Fruit fly (Drosophila melanogaster) whole organism, embryonic: ENCODE results near the gene KdelR.

Experiments
- Ada2b ChIP-seq: fragments of 200-800 bp; sonication (Bioruptor generic); IDR thresholded peaks from 2 replicates; pipeline ENCODE4 v1.3.6; 2022; ENCODE audit warnings: missing biosample characterization, missing genetic modification characterization
- BEAF-32 ChIP-seq: fragments of 200-800 bp; sonication (Bioruptor generic); optimal IDR thresholded peaks from 3 replicates; lab custom pipeline; 2017; ENCODE audit warnings: missing biosample characterization, missing genetic modification characterization, mild to moderate bottlenecking, moderate library complexity, missing genetic modification reagents
- CG10267 ChIP-seq: fragments of 200-800 bp; sonication (Bioruptor generic); optimal IDR thresholded peaks from 2 replicates; lab custom pipeline; 2018; ENCODE audit warnings: missing biosample characterization, mild to moderate bottlenecking, missing genetic modification characterization, moderate library complexity
- CG11093 ChIP-seq: fragments of 200-800 bp; sonication (Bioruptor generic); IDR thresholded peaks from 3 replicates; pipeline ENCODE4 v1.3.6; 2022; ENCODE audit warnings: missing biosample characterization, missing genetic modification characterization
- CG11560 ChIP-seq: fragments of 200-800 bp; sonication (Bioruptor generic); IDR thresholded peaks from 3 replicates; pipeline ENCODE4 v1.3.6; 2022; ENCODE audit warnings: missing biosample characterization, missing genetic modification characterization
- CG11695 ChIP-seq: fragments of 200-800 bp; sonication (Bioruptor generic); IDR thresholded peaks from 3 replicates; pipeline ENCODE4 v1.3.6; 2022; ENCODE audit warnings: missing biosample characterization, missing genetic modification characterization
- CG14014 ChIP-seq: fragments of 200-800 bp; sonication (Bioruptor generic); IDR thresholded peaks from 2 replicates; pipeline ENCODE4 v1.3.6; 2022; ENCODE audit warnings: missing biosample characterization, missing genetic modification characterization
- CG15514 ChIP-seq: fragments of 200-800 bp; sonication (Bioruptor generic); optimal IDR thresholded peaks from 3 replicates; lab custom pipeline; 2017; ENCODE audit warnings: missing biosample characterization, missing genetic modification characterization, mild to moderate bottlenecking, moderate library complexity, missing genetic modification reagents
- CG1603 ChIP-seq: fragments of 200-800 bp; sonication (Bioruptor generic); optimal IDR thresholded peaks from 2 replicates; lab custom pipeline; 2019; ENCODE audit warnings: missing biosample characterization, mild to moderate bottlenecking, missing genetic modification characterization, moderate library complexity
- CG16815 ChIP-seq: fragments of 200-800 bp; sonication (Bioruptor generic); optimal IDR thresholded peaks from 3 replicates; lab custom pipeline; 2017; ENCODE audit warnings: missing biosample characterization, mild to moderate bottlenecking, missing genetic modification characterization
- CG17361 ChIP-seq: fragments of 200-800 bp; sonication (Bioruptor generic); IDR thresholded peaks from 3 replicates; pipeline ENCODE4 v1.3.6; 2022; ENCODE audit warnings: missing biosample characterization, missing genetic modification characterization
- CG17829 ChIP-seq: fragments of 200-800 bp; optimal IDR thresholded peaks from 2 replicates; lab custom pipeline; 2019; ENCODE audit warnings: missing biosample characterization, mild to moderate bottlenecking, missing genetic modification characterization, moderate library complexity
- CG18262 ChIP-seq: fragments of 200-800 bp; optimal IDR thresholded peaks from 3 replicates; lab custom pipeline; 2019; ENCODE audit warnings: missing biosample characterization, mild to moderate bottlenecking, missing genetic modification characterization, moderate library complexity
- CG18599 ChIP-seq: fragments of 200-800 bp; sonication (Bioruptor generic); optimal IDR thresholded peaks from 3 replicates; lab custom pipeline; 2017; ENCODE audit warnings: missing biosample characterization, missing genetic modification characterization, mild to moderate bottlenecking, moderate library complexity, missing genetic modification reagents
- CG2116 ChIP-seq: fragments of 200-800 bp; sonication (Bioruptor generic); optimal IDR thresholded peaks from 3 replicates; lab custom pipeline; 2018; ENCODE audit warnings: missing biosample characterization, mild to moderate bottlenecking, missing genetic modification characterization
- CG2712 ChIP-seq: fragments of 200-800 bp; optimal IDR thresholded peaks from 3 replicates; lab custom pipeline; 2019; ENCODE audit warnings: missing biosample characterization, mild to moderate bottlenecking, missing genetic modification characterization, moderate library complexity
- CG34422 ChIP-seq: fragments of 200-800 bp; sonication (Bioruptor generic); IDR thresholded peaks from 3 replicates; pipeline ENCODE4 v1.3.6; 2022; ENCODE audit warnings: missing biosample characterization, missing genetic modification characterization
- CG4282 ChIP-seq: fragments of 200-800 bp; sonication (Bioruptor generic); optimal IDR thresholded peaks from 2 replicates; lab custom pipeline; 2016; ENCODE audit warnings: missing biosample characterization, missing genetic modification characterization
- CG4854 ChIP-seq: fragments of 200-800 bp; sonication (Bioruptor generic); optimal IDR thresholded peaks from 2 replicates; lab custom pipeline; 2016; ENCODE audit warnings: missing biosample characterization, missing genetic modification characterization, inconsistent platforms
- CG6791 ChIP-seq: fragments of 200-800 bp; sonication (Bioruptor generic); IDR thresholded peaks from 3 replicates; pipeline ENCODE4 v1.3.6; 2022; ENCODE audit warnings: missing biosample characterization, missing genetic modification characterization; ENCODE audit not compliant: partially characterized antibody
- CG8924 ChIP-seq: fragments of 200-800 bp; optimal IDR thresholded peaks from 3 replicates; lab custom pipeline; 2019; ENCODE audit warnings: missing biosample characterization, mild to moderate bottlenecking, missing genetic modification characterization, moderate library complexity
- CG9437 ChIP-seq: fragments of 200-800 bp; sonication (Bioruptor generic); optimal IDR thresholded peaks from 2 replicates; lab custom pipeline; 2018; ENCODE audit warnings: missing biosample characterization, mild to moderate bottlenecking, missing genetic modification characterization
- Dek ChIP-seq: fragments of 200-800 bp; sonication (Bioruptor generic); optimal IDR thresholded peaks from 3 replicates; lab custom pipeline; 2019; ENCODE audit warnings: missing biosample characterization, mild to moderate bottlenecking, missing genetic modification characterization, moderate library complexity
- Fer1 ChIP-seq: fragments of 200-800 bp; sonication (Bioruptor generic); optimal IDR thresholded peaks from 2 replicates; lab custom pipeline; 2017; ENCODE audit warnings: missing biosample characterization, mild to moderate bottlenecking, missing genetic modification characterization
- Hey ChIP-seq: fragments of 200-800 bp; sonication (Bioruptor generic); optimal IDR thresholded peaks from 3 replicates; lab custom pipeline; 2018; ENCODE audit warnings: missing biosample characterization, mild to moderate bottlenecking, missing genetic modification characterization
- MESR4 ChIP-seq: fragments of 200-800 bp; sonication (Bioruptor generic); optimal IDR thresholded peaks from 2 replicates; lab custom pipeline; 2018; ENCODE audit warnings: missing biosample characterization, mild to moderate bottlenecking, missing genetic modification characterization, moderate library complexity
- Mrtf ChIP-seq: fragments of 200-800 bp; sonication (Bioruptor generic); IDR thresholded peaks from 3 replicates; pipeline ENCODE4 v1.3.6; 2022; ENCODE audit warnings: missing biosample characterization, missing genetic modification characterization
- Ptx1 ChIP-seq: fragments of 200-800 bp; sonication (Bioruptor generic); IDR thresholded peaks from 2 replicates; pipeline ENCODE4 v1.3.6; 2022; ENCODE audit warnings: missing biosample characterization, missing genetic modification characterization
- Sry-δ ChIP-seq: fragments of 200-800 bp; sonication (Bioruptor generic); optimal IDR thresholded peaks from 2 replicates; lab custom pipeline; 2016; ENCODE audit warnings: missing biosample characterization, missing genetic modification characterization
- Xrp1 ChIP-seq: fragments of 200-800 bp; sonication (Bioruptor generic); IDR thresholded peaks from 2 replicates; pipeline ENCODE4 v1.3.6; 2022; ENCODE audit warnings: missing biosample characterization, missing genetic modification characterization
- amos ChIP-seq: fragments of 200-800 bp; sonication (Bioruptor generic); IDR thresholded peaks from 2 replicates; pipeline ENCODE4 v1.3.6; 2022; ENCODE audit warnings: missing biosample characterization, missing genetic modification characterization; ENCODE audit not compliant: partially characterized antibody
- ase ChIP-seq: fragments of 200-800 bp; sonication (Bioruptor generic); IDR thresholded peaks from 3 replicates; pipeline ENCODE4 v1.3.6; 2022; ENCODE audit warnings: missing biosample characterization, missing genetic modification characterization
- dmrt11E ChIP-seq: fragments of 200-800 bp; sonication (Bioruptor generic); optimal IDR thresholded peaks from 3 replicates; lab custom pipeline; 2018; ENCODE audit warnings: missing biosample characterization, mild to moderate bottlenecking, missing genetic modification characterization, moderate library complexity
- fd3F ChIP-seq: fragments of 200-800 bp; sonication (Bioruptor generic); optimal IDR thresholded peaks from 2 replicates; lab custom pipeline; 2018; ENCODE audit warnings: missing biosample characterization, mild to moderate bottlenecking, missing genetic modification characterization, moderate library complexity
- gem ChIP-seq: fragments of 200-800 bp; sonication (Bioruptor generic); optimal IDR thresholded peaks from 2 replicates; lab custom pipeline; 2019; ENCODE audit warnings: missing biosample characterization, mild to moderate bottlenecking, missing genetic modification characterization, moderate library complexity
- inv ChIP-seq: fragments of 200-800 bp; sonication (Bioruptor generic); IDR thresholded peaks from 2 replicates; pipeline ENCODE4 v1.3.6; 2022; ENCODE audit warnings: missing biosample characterization, missing genetic modification characterization; ENCODE audit not compliant: partially characterized antibody
- knrl ChIP-seq: fragments of 200-800 bp; sonication (Bioruptor generic); IDR thresholded peaks from 3 replicates; pipeline ENCODE4 v1.3.6; 2022; ENCODE audit warnings: missing biosample characterization, missing genetic modification characterization; ENCODE audit not compliant: partially characterized antibody
- nmo ChIP-seq: fragments of 200-800 bp; sonication (Bioruptor generic); optimal IDR thresholded peaks from 2 replicates; lab custom pipeline; 2018; ENCODE audit warnings: missing biosample characterization, mild to moderate bottlenecking, missing genetic modification characterization, moderate library complexity
- phol ChIP-seq: fragments of 200-800 bp; sonication (Bioruptor generic); optimal IDR thresholded peaks from 3 replicates; lab custom pipeline; 2018; ENCODE audit warnings: missing biosample characterization, mild to moderate bottlenecking, missing genetic modification characterization, moderate library complexity
- pzg ChIP-seq: fragments of 200-800 bp; sonication (Bioruptor generic); optimal IDR thresholded peaks from 3 replicates; lab custom pipeline; 2018; ENCODE audit warnings: missing biosample characterization, mild to moderate bottlenecking, missing genetic modification characterization, moderate library complexity
- row ChIP-seq: fragments of 200-800 bp; sonication (Bioruptor generic); IDR thresholded peaks from 3 replicates; pipeline ENCODE4 v1.3.6; 2022; ENCODE audit warnings: missing biosample characterization, missing genetic modification characterization
- stwl ChIP-seq: fragments of 200-800 bp; sonication (Bioruptor generic); optimal IDR thresholded peaks from 3 replicates; lab custom pipeline; 2018; ENCODE audit warnings: missing biosample characterization, mild to moderate bottlenecking, missing genetic modification characterization, moderate library complexity
- tna ChIP-seq: fragments of 200-800 bp; sonication (Bioruptor generic); IDR thresholded peaks from 2 replicates; pipeline ENCODE4 v1.3.6; 2022; ENCODE audit warnings: missing biosample characterization, missing genetic modification characterization; ENCODE audit not compliant: partially characterized antibody
- trem ChIP-seq: fragments of 200-800 bp; optimal IDR thresholded peaks from 3 replicates; lab custom pipeline; 2019; ENCODE audit warnings: missing biosample characterization, mild to moderate bottlenecking, missing genetic modification characterization, moderate library complexity
- ttk ChIP-seq: fragments of 200-800 bp; sonication (Bioruptor generic); IDR thresholded peaks from 2 replicates; pipeline ENCODE4 v2.1.2; 2022; ENCODE audit warnings: missing biosample characterization, missing genetic modification characterization
- unc-4 ChIP-seq: fragments of 200-800 bp; sonication (Bioruptor generic); IDR thresholded peaks from 2 replicates; pipeline ENCODE4 v1.3.6; 2022; ENCODE audit warnings: missing biosample characterization, missing genetic modification characterization; ENCODE audit not compliant: partially characterized antibody
- vvl ChIP-seq: fragments of 200-800 bp; sonication (Bioruptor generic); IDR thresholded peaks from 2 replicates; pipeline ENCODE4 v1.3.6; 2022; ENCODE audit warnings: missing biosample characterization, missing genetic modification characterization
- wek ChIP-seq: fragments of 200-800 bp; sonication (Bioruptor generic); optimal IDR thresholded peaks from 3 replicates; lab custom pipeline; 2018; ENCODE audit warnings: missing biosample characterization, mild to moderate bottlenecking, missing genetic modification characterization, moderate library complexity

KdelR gene

dm6 chr2L:10396488-10396824 lies 30.2 kb upstream of the KdelR start, which contains the start of gene Cnot4 (continued):
- TF ChIP-seq CG6791 (GFP tag; lab: Robert Waterston, UW), result 0 out of 3 replicates have a peak, but pooled peaks have one; percentile 31
- peak; percentile 30 for TF ChIP-seq CG18262 (tag; lab: Kevin White, UChicago)
- TF ChIP-seq Mrtf (GFP tag; lab: Robert Waterston, UW), result no peak
- TF ChIP-seq stwl (tag; lab: Kevin White, UChicago), result no peak
- peak; percentile 38 for TF ChIP-seq trem (tag; lab: Kevin White, UChicago)
- TF ChIP-seq phol, result peak; percentile 23
- TF ChIP-seq CG11093 (GFP tag; lab: Robert Waterston, UW), result no peak
- peak; percentile 31 for TF ChIP-seq pzg
- TF ChIP-seq CG9437, result peak; percentile 35
- no peak for TF ChIP-seq Ada2b
- 0 out of 2 replicates have a peak, but pooled peaks have one; percentile 30 for TF ChIP-seq inv (GFP tag; lab: Robert Waterston, UW)
- TF ChIP-seq knrl (GFP tag; lab: Robert Waterston, UW), result peak; percentile 48; the same call in 2 of the 3 replicates
- TF ChIP-seq CG2116 (GFP tag; lab: Kevin White, UChicago), result peak; percentile 97
- no peak for TF ChIP-seq CG18599 (GFP tag; lab: Kevin White, UChicago)
- TF ChIP-seq CG11560, result peak; percentile 97
- TF ChIP-seq row (GFP tag; lab: Robert Waterston, UW), result peak; percentile 71
- peak; percentile 69 for TF ChIP-seq BEAF-32 (GFP tag; lab: Kevin White, UChicago)
- TF ChIP-seq CG4854 (GFP tag; lab: Kevin White, UChicago), result no peak
- TF ChIP-seq vvl, result peak; percentile 14; the same call in 1 of the 2 replicates
- TF ChIP-seq CG2712 (tag; lab: Kevin White, UChicago), result peak; percentile 36
- TF ChIP-seq CG34422 (GFP tag; lab: Robert Waterston, UW), result 0 out of 3 replicates have a peak, but pooled peaks have one; percentile 11
- no peak for TF ChIP-seq CG11695 (GFP tag; lab: Robert Waterston, UW)
- TF ChIP-seq CG4282 (GFP tag; lab: Kevin White, UChicago), result no peak
- peak; percentile 61 for TF ChIP-seq Sry-δ
- no peak for TF ChIP-seq CG16815 (GFP tag; lab: Kevin White, UChicago)
- peak; percentile 35 for TF ChIP-seq CG10267 (tag; lab: Kevin White, UChicago)
- TF ChIP-seq dmrt11E (tag; lab: Kevin White, UChicago), result peak; percentile 36
- peak; percentile 25 for TF ChIP-seq CG15514
- TF ChIP-seq unc-4 (GFP tag; lab: Robert Waterston, UW), result 0 out of 2 replicates have a peak, but pooled peaks have one; percentile 25
- no peak for TF ChIP-seq fd3F (GFP tag; lab: Kevin White, UChicago)
- TF ChIP-seq Hey (tag; lab: Kevin White, UChicago), result no peak
- TF ChIP-seq CG1603 (tag; lab: Kevin White, UChicago), result peak; percentile 17
- peak; percentile 49; the same call in 1 of the 2 replicates for TF ChIP-seq amos (GFP tag; lab: Robert Waterston, UW)
- peak; percentile 62 for TF ChIP-seq nmo (GFP tag; lab: Kevin White, UChicago)
- TF ChIP-seq CG17361 (GFP tag; lab: Robert Waterston, UW), result peak; percentile 47; the same call in 1 of the 3 replicates
- peak; percentile 29 for TF ChIP-seq CG17829
- TF ChIP-seq, all 482 proteins: peak for 43

- TF ChIP-seq CG8924 (tag; lab: Kevin White, UChicago), result peak; percentile 12
- TF ChIP-seq Xrp1 (GFP tag; lab: Robert Waterston, UW), result 0 out of 2 replicates have a peak, but pooled peaks have one; percentile 6
- TF ChIP-seq gem (tag; lab: Kevin White, UChicago), result no peak
- peak; percentile 49 for TF ChIP-seq Fer1 (GFP tag; lab: Kevin White, UChicago)
- TF ChIP-seq ttk (GFP tag; lab: Robert Waterston, UW), result no peak
- no peak for TF ChIP-seq Ada2b
- TF ChIP-seq ase (GFP tag; lab: Robert Waterston, UW), result no peak
- TF ChIP-seq Dek (tag; lab: Kevin White, UChicago), result no peak
- TF ChIP-seq Ptx1 (GFP tag; lab: Robert Waterston, UW), result no peak
- TF ChIP-seq MESR4, result peak; percentile 70
- TF ChIP-seq wek (GFP tag; lab: Kevin White, UChicago), result peak; percentile 42
- 0 out of 2 replicates have a peak, but pooled peaks have one; percentile 17 for TF ChIP-seq tna (GFP tag; lab: Robert Waterston, UW)
- TF ChIP-seq CG14014 (GFP tag; lab: Robert Waterston, UW), result peak; percentile 27; the same call in 1 of the 2 replicates
These were observed 29.7 kb upstream of the KdelR start for dm6 chr2L:10396877-10397587.
